7 worm cellular contexts compared by ENCODE assay signal in the genomic region with DNA sequence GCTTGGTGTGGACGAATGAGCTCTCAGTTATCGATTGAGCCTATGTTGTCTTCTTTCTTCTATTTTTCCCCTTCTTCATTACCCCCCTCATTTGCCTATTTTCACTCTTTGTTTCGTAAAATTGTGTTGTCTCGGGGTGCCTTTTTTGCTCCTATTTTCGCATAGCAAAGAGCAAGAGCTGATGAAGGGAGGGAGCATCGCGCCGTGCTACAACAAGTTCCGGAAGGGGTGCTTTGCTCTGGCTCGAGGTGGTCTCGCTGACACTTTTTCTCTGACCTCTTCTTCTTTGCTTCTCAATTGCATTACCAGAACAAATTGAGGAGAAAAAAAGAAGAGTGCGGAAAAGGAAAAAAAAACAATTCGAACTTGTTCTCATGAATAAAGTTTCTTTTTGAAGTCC.
TF ChIP-seq lines count a peak whose summit lies in the region.

No protein-coding gene starts in this region.

TF ChIP-seq in whole organism, L1 larva, 84 proteins besides CTCF, POLR2A, EP300 and RAD21 (continues in another document):
- peak; percentile 72 for TF ChIP-seq lin-14 (GFP tag; optimal IDR thresholded peaks at IDR 0.05; lab: Kevin White, UChicago)
- TF ChIP-seq efl-1 (optimal IDR thresholded peaks at IDR 0.05; lab: Kevin White, UChicago): no peak
- TF ChIP-seq efl-1 (GFP tag; optimal IDR thresholded peaks at IDR 0.05 in 1 of 2; lab: Kevin White, UChicago): no peak
- TF ChIP-seq C16A3.4 (tag; optimal IDR thresholded peaks at IDR 0.05; lab: Kevin White, UChicago): no peak
- peak; percentile 32 for TF ChIP-seq unc-86 (tag; optimal IDR thresholded peaks at IDR 0.05; lab: Kevin White, UChicago)
- TF ChIP-seq unc-30 (tag; optimal IDR thresholded peaks at IDR 0.05; lab: Kevin White, UChicago): no peak
- TF ChIP-seq zag-1 (tag; optimal IDR thresholded peaks at IDR 0.05; lab: Kevin White, UChicago): no peak
- peak; percentile 14 for TF ChIP-seq nhr-71 (tag; optimal IDR thresholded peaks at IDR 0.05; lab: Kevin White, UChicago)
- no peak for TF ChIP-seq zip-4 (GFP tag; optimal IDR thresholded peaks at IDR 0.05; lab: Kevin White, UChicago)
- TF ChIP-seq jun-1 (tag; optimal IDR thresholded peaks at IDR 0.05; lab: Kevin White, UChicago): no peak
- TF ChIP-seq fkh-10 (GFP tag; optimal IDR thresholded peaks at IDR 0.05; lab: Kevin White, UChicago): peak; percentile 95
- no peak for TF ChIP-seq ama-1 (optimal IDR thresholded peaks at IDR 0.05; lab: Kevin White, UChicago)
- TF ChIP-seq fos-1 (tag; optimal IDR thresholded peaks at IDR 0.05; lab: Kevin White, UChicago): no peak

TF ChIP-seq in whole organism, L2 larva, 48 proteins besides CTCF, POLR2A, EP300 and RAD21 (continues in another document):
- TF ChIP-seq sma-3 (GFP tag; optimal IDR thresholded peaks at IDR 0.05; lab: Kevin White, UChicago) (no peak), zag-1 (tag; optimal IDR thresholded peaks at IDR 0.05; lab: Kevin White, UChicago) (no peak), C34F6.9 (tag; optimal IDR thresholded peaks at IDR 0.05; lab: Kevin White, UChicago) (peak; percentile 18), elt-3 (tag; optimal IDR thresholded peaks at IDR 0.05; lab: Kevin White, UChicago) (no peak), aly-2 (tag; optimal IDR thresholded peaks at IDR 0.05; lab: Kevin White, UChicago) (no peak), unc-39 (tag; optimal IDR thresholded peaks at IDR 0.05; lab: Kevin White, UChicago) (no peak), ztf-1 (GFP tag; conservative IDR thresholded peaks at IDR 0.05; lab: Robert Waterston, UW) (no peak), lsy-2 (tag; optimal IDR thresholded peaks at IDR 0.05; lab: Kevin White, UChicago) (no peak), ZK546.5 (tag; optimal IDR thresholded peaks at IDR 0.05; lab: Kevin White, UChicago) (no peak), gmeb-1 (tag; optimal IDR thresholded peaks at IDR 0.05; lab: Kevin White, UChicago) (no peak), ztf-11 (tag; optimal IDR thresholded peaks at IDR 0.05; lab: Kevin White, UChicago) (no peak), nhr-6 (tag; optimal IDR thresholded peaks at IDR 0.05; lab: Kevin White, UChicago) (peak; percentile 21), ceh-82 (tag; optimal IDR thresholded peaks at IDR 0.05; lab: Kevin White, UChicago) (no peak)

TF ChIP-seq in whole organism, L3 larva, 47 proteins besides CTCF, POLR2A, EP300 and RAD21:
- TF ChIP-seq nfya-1 (tag; optimal IDR thresholded peaks at IDR 0.05; lab: Kevin White, UChicago; ENCODE audit: insufficient read depth) (peak; percentile 11), nhr-12 (tag; optimal IDR thresholded peaks at IDR 0.05; lab: Kevin White, UChicago) (no peak), nhr-43 (tag; optimal IDR thresholded peaks at IDR 0.05; lab: Kevin White, UChicago; ENCODE audit: poor library complexity, severe bottlenecking) (no peak), sea-2 (GFP tag; optimal IDR thresholded peaks at IDR 0.05; lab: Kevin White, UChicago) (peak; percentile 33), nhr-11 (tag; optimal IDR thresholded peaks at IDR 0.05; lab: Kevin White, UChicago) (no peak), fkh-10 (GFP tag; optimal IDR thresholded peaks at IDR 0.05; lab: Kevin White, UChicago) (peak; percentile 93), nhr-77 (tag; optimal IDR thresholded peaks at IDR 0.05; lab: Kevin White, UChicago) (no peak), lsy-12 (tag; optimal IDR thresholded peaks at IDR 0.05; lab: Kevin White, UChicago) (no peak), egl-27 (tag; optimal IDR thresholded peaks at IDR 0.05; lab: Kevin White, UChicago) (no peak), fkh-2 (tag; optimal IDR thresholded peaks at IDR 0.05; lab: Kevin White, UChicago) (no peak), lin-39 (tag; optimal IDR thresholded peaks at IDR 0.05; lab: Kevin White, UChicago) (peak; percentile 35), unc-39 (tag; optimal IDR thresholded peaks at IDR 0.05; lab: Kevin White, UChicago) (no peak), nhr-28 (tag; optimal IDR thresholded peaks at IDR 0.05; lab: Kevin White, UChicago) (no peak)

TF ChIP-seq in whole organism, L4 larva, 104 proteins besides CTCF, POLR2A, EP300 and RAD21 (continues in another document):
- TF ChIP-seq duxl-1 (tag; optimal IDR thresholded peaks at IDR 0.05; lab: Kevin White, UChicago; ENCODE audit: poor library complexity) (no peak), nhr-111 (GFP tag; optimal IDR thresholded peaks at IDR 0.05; lab: Kevin White, UChicago) (no peak), D1046.2 (GFP tag; IDR thresholded peaks at IDR 0.05; lab: Robert Waterston, UW) (no peak), dpl-1 (GFP tag; optimal IDR thresholded peaks at IDR 0.05; lab: Kevin White, UChicago) (no peak), nhr-25 (tag; optimal IDR thresholded peaks at IDR 0.05; lab: Kevin White, UChicago; ENCODE audit: borderline replicate concordance, insufficient read depth) (no peak), lin-29 (GFP tag; IDR thresholded peaks at IDR 0.05; lab: Robert Waterston, UW) (no peak), madf-5 (GFP tag; IDR thresholded peaks at IDR 0.05; lab: Robert Waterston, UW) (no peak), lin-39 (tag; optimal IDR thresholded peaks at IDR 0.05; lab: Kevin White, UChicago) (no peak), unc-62 (GFP tag; optimal IDR thresholded peaks at IDR 0.05 in 1 of 2; lab: Kevin White, UChicago) (peak in 1 of 2 experiments; percentile 96), unc-62 (tag; optimal IDR thresholded peaks at IDR 0.05; lab: Kevin White, UChicago) (no peak), F49E8.2 (tag; optimal IDR thresholded peaks at IDR 0.05; lab: Kevin White, UChicago; ENCODE audit: borderline replicate concordance) (no peak), nhr-237 (tag; optimal IDR thresholded peaks at IDR 0.05; lab: Kevin White, UChicago) (no peak)

TF ChIP-seq in whole organism, late embryonic, 69 proteins besides CTCF, POLR2A, EP300 and RAD21:
- TF ChIP-seq ceh-48 (tag; optimal IDR thresholded peaks at IDR 0.05; lab: Kevin White, UChicago) (peak; percentile 29), ceh-22 (tag; optimal IDR thresholded peaks at IDR 0.05; lab: Kevin White, UChicago) (no peak), unc-42 (tag; optimal IDR thresholded peaks at IDR 0.05; lab: Kevin White, UChicago) (peak; percentile 87), ceh-45 (GFP tag; IDR thresholded peaks at IDR 0.05; lab: Robert Waterston, UW) (no peak), ceh-31 (tag; optimal IDR thresholded peaks at IDR 0.05; lab: Kevin White, UChicago) (peak; percentile 34), ceh-14 (tag; optimal IDR thresholded peaks at IDR 0.05; lab: Kevin White, UChicago) (peak; percentile 52), ceh-34 (tag; optimal IDR thresholded peaks at IDR 0.05; lab: Kevin White, UChicago) (no peak), tbx-7 (tag; optimal IDR thresholded peaks at IDR 0.05; lab: Kevin White, UChicago) (no peak), sdc-2 (tag; optimal IDR thresholded peaks at IDR 0.05; lab: Kevin White, UChicago) (no peak)

TF ChIP-seq in whole organism, mixed stage, embryonic, 35 proteins besides CTCF, POLR2A, EP300 and RAD21:
- TF ChIP-seq mep-1 (tag; optimal IDR thresholded peaks at IDR 0.05; lab: Kevin White, UChicago) (peak; percentile 9), ces-1 (GFP tag; optimal IDR thresholded peaks at IDR 0.05; lab: Kevin White, UChicago) (peak; percentile 69), ceh-39 (tag; optimal IDR thresholded peaks at IDR 0.05; lab: Kevin White, UChicago) (no peak)

TF ChIP-seq in whole organism, young adult, 124 proteins besides CTCF, POLR2A, EP300 and RAD21:
- no peak for TF ChIP-seq ztf-18 (tag; optimal IDR thresholded peaks at IDR 0.05; lab: Kevin White, UChicago)
- peak; percentile 70 for TF ChIP-seq zfh-2 (GFP tag; conservative IDR thresholded peaks at IDR 0.05; lab: Robert Waterston, UW)
- TF ChIP-seq unc-62 (GFP tag; optimal IDR thresholded peaks at IDR 0.05; lab: Kevin White, UChicago): no peak
